Fruit fly (Drosophila melanogaster) whole organism, embryonic: ENCODE measurements around the gene Ntf-2r.

Source experiments
- Atf6 ChIP-seq: fragments of 200-800 bp; sonication (Bioruptor generic); IDR thresholded peaks from 2 replicates; pipeline ENCODE4 v1.3.6; 2022; ENCODE audit warnings: missing biosample characterization, missing genetic modification characterization
- BEAF-32 ChIP-seq: fragments of 200-800 bp; sonication (Bioruptor generic); optimal IDR thresholded peaks from 3 replicates; lab custom pipeline; 2017; ENCODE audit warnings: missing biosample characterization, missing genetic modification characterization, mild to moderate bottlenecking, moderate library complexity, missing genetic modification reagents
- CG12071 ChIP-seq: fragments of 200-800 bp; sonication (Bioruptor generic); optimal IDR thresholded peaks from 3 replicates; lab custom pipeline; 2018; ENCODE audit warnings: missing biosample characterization, mild to moderate bottlenecking, missing genetic modification characterization
- CG12391 ChIP-seq: fragments of 200-800 bp; sonication (Bioruptor generic); optimal IDR thresholded peaks from 3 replicates; lab custom pipeline; 2018; ENCODE audit warnings: missing biosample characterization, mild to moderate bottlenecking, missing genetic modification characterization, moderate library complexity
- CG15514 ChIP-seq: fragments of 200-800 bp; sonication (Bioruptor generic); optimal IDR thresholded peaks from 3 replicates; lab custom pipeline; 2017; ENCODE audit warnings: missing biosample characterization, missing genetic modification characterization, mild to moderate bottlenecking, moderate library complexity, missing genetic modification reagents
- CG17359 ChIP-seq: fragments of 200-800 bp; sonication (Bioruptor generic); optimal IDR thresholded peaks from 3 replicates; lab custom pipeline; 2018; ENCODE audit warnings: missing biosample characterization, mild to moderate bottlenecking, missing genetic modification characterization, moderate library complexity
- CG17385 ChIP-seq: fragments of 200-800 bp; sonication (Bioruptor generic); optimal IDR thresholded peaks from 3 replicates; lab custom pipeline; 2018; ENCODE audit warnings: missing biosample characterization, mild to moderate bottlenecking, missing genetic modification characterization
- CG17612 ChIP-seq: fragments of 200-800 bp; sonication (Bioruptor generic); IDR thresholded peaks from 2 replicates; pipeline ENCODE4 v1.3.6; 2022; ENCODE audit warnings: missing biosample characterization, missing genetic modification characterization
- CG18262 ChIP-seq: fragments of 200-800 bp; optimal IDR thresholded peaks from 3 replicates; lab custom pipeline; 2019; ENCODE audit warnings: missing biosample characterization, mild to moderate bottlenecking, missing genetic modification characterization, moderate library complexity
- CG2712 ChIP-seq: fragments of 200-800 bp; optimal IDR thresholded peaks from 3 replicates; lab custom pipeline; 2019; ENCODE audit warnings: missing biosample characterization, mild to moderate bottlenecking, missing genetic modification characterization, moderate library complexity
- CG34224 ChIP-seq: fragments of 200-800 bp; sonication (Bioruptor generic); IDR thresholded peaks from 3 replicates; pipeline ENCODE4 v1.3.6; 2022; ENCODE audit warnings: missing biosample characterization, missing genetic modification characterization; ENCODE audit not compliant: partially characterized antibody
- CG34376 ChIP-seq: fragments of 200-800 bp; sonication (Bioruptor generic); optimal IDR thresholded peaks from 2 replicates; lab custom pipeline; 2018; ENCODE audit warnings: missing biosample characterization, mild to moderate bottlenecking, missing genetic modification characterization
- CG4820 ChIP-seq: fragments of 200-800 bp; sonication (Bioruptor generic); optimal IDR thresholded peaks from 3 replicates; lab custom pipeline; 2016; ENCODE audit warnings: missing biosample characterization, missing genetic modification characterization
- CG6854 ChIP-seq: fragments of 200-800 bp; sonication (Bioruptor generic); optimal IDR thresholded peaks from 3 replicates; lab custom pipeline; 2017; ENCODE audit warnings: missing biosample characterization, mild to moderate bottlenecking, missing genetic modification characterization
- CG7839 ChIP-seq: fragments of 200-800 bp; sonication (Bioruptor generic); optimal IDR thresholded peaks from 3 replicates; lab custom pipeline; 2018; ENCODE audit warnings: missing biosample characterization, mild to moderate bottlenecking, missing genetic modification characterization, moderate library complexity
- CG7963 ChIP-seq: fragments of 200-800 bp; sonication (Bioruptor generic); IDR thresholded peaks from 3 replicates; pipeline ENCODE4 v1.3.6; 2022; ENCODE audit warnings: missing biosample characterization, missing genetic modification characterization; ENCODE audit not compliant: partially characterized antibody
- CG9932 ChIP-seq: fragments of 200-800 bp; sonication (Bioruptor generic); IDR thresholded peaks from 2 replicates; pipeline ENCODE4 v1.3.6; 2022; ENCODE audit warnings: missing biosample characterization, missing genetic modification characterization
- Chrac-16 ChIP-seq: fragments of 200-800 bp; sonication (Bioruptor generic); optimal IDR thresholded peaks from 3 replicates; lab custom pipeline; 2016; ENCODE audit warnings: missing biosample characterization, missing genetic modification characterization
- D19A ChIP-seq: fragments of 200-800 bp; optimal IDR thresholded peaks from 3 replicates; lab custom pipeline; 2019; ENCODE audit warnings: missing biosample characterization, mild to moderate bottlenecking, missing genetic modification characterization, moderate library complexity
- Dll ChIP-seq: fragments of 200-800 bp; sonication (Bioruptor generic); IDR thresholded peaks from 4 replicates; pipeline ENCODE4 v1.3.6; 2022; ENCODE audit warnings: missing biosample characterization, missing genetic modification characterization; ENCODE audit not compliant: partially characterized antibody
- Ets65A ChIP-seq: fragments of 200-800 bp; sonication (Bioruptor generic); peaks from one replicate; lab custom pipeline; 2016; ENCODE audit warnings: missing biosample characterization, missing genetic modification characterization
- Fer2 ChIP-seq: fragments of 200-800 bp; sonication (Bioruptor generic); optimal IDR thresholded peaks from 2 replicates; lab custom pipeline; 2018; ENCODE audit warnings: missing biosample characterization, mild to moderate bottlenecking, missing genetic modification characterization, moderate library complexity
- Fer3 ChIP-seq: fragments of 200-800 bp; sonication (Bioruptor generic); optimal IDR thresholded peaks from 2 replicates; lab custom pipeline; 2018; ENCODE audit warnings: missing biosample characterization, mild to moderate bottlenecking, missing genetic modification characterization, moderate library complexity
- Gug ChIP-seq: fragments of 200-800 bp; sonication (Bioruptor generic); IDR thresholded peaks from 4 replicates; pipeline ENCODE4 v1.3.6; 2022; ENCODE audit warnings: missing biosample characterization, missing genetic modification characterization
- Hey ChIP-seq: fragments of 200-800 bp; sonication (Bioruptor generic); optimal IDR thresholded peaks from 3 replicates; lab custom pipeline; 2018; ENCODE audit warnings: missing biosample characterization, mild to moderate bottlenecking, missing genetic modification characterization
- HmgZ ChIP-seq: fragments of 200-800 bp; sonication (Bioruptor generic); optimal IDR thresholded peaks from 2 replicates; lab custom pipeline; 2018; ENCODE audit warnings: missing biosample characterization, mild to moderate bottlenecking, missing genetic modification characterization
- Hmr ChIP-seq: fragments of 200-800 bp; sonication (Bioruptor generic); optimal IDR thresholded peaks from 3 replicates; lab custom pipeline; 2017; ENCODE audit warnings: mild to moderate bottlenecking, missing biosample characterization, missing genetic modification reagents, missing genetic modification characterization
- Meics ChIP-seq: fragments of 200-800 bp; sonication (Bioruptor generic); optimal IDR thresholded peaks from 2 replicates; lab custom pipeline; 2017; ENCODE audit warnings: missing biosample characterization, mild to moderate bottlenecking, missing genetic modification characterization
- Tbp ChIP-seq: fragments of >200 bp; optimal IDR thresholded peaks from 2 replicates; lab custom pipeline; 2018; ENCODE audit warnings: missing biosample characterization, missing genetic modification characterization
- Vsx1 ChIP-seq: fragments of 200-800 bp; sonication (Bioruptor generic); optimal IDR thresholded peaks from 2 replicates; lab custom pipeline; 2017; ENCODE audit warnings: missing biosample characterization, mild to moderate bottlenecking, missing genetic modification characterization, missing genetic modification reagents
- ac ChIP-seq: fragments of 200-800 bp; sonication (Bioruptor generic); optimal IDR thresholded peaks from 3 replicates; lab custom pipeline; 2017; ENCODE audit warnings: missing biosample characterization, mild to moderate bottlenecking, missing genetic modification characterization
- chinmo ChIP-seq: fragments of 200-800 bp; sonication (Bioruptor generic); IDR thresholded peaks from 4 replicates; pipeline ENCODE4 v1.3.6; 2022; ENCODE audit warnings: missing biosample characterization, missing genetic modification characterization; ENCODE audit not compliant: partially characterized antibody
- crc ChIP-seq: fragments of 200-800 bp; sonication (Bioruptor generic); optimal IDR thresholded peaks from 2 replicates; lab custom pipeline; 2016; ENCODE audit warnings: missing biosample characterization, missing genetic modification characterization
- crol ChIP-seq: fragments of 200-800 bp; sonication (Bioruptor generic); IDR thresholded peaks from 2 replicates; pipeline ENCODE4 v1.3.6; 2022; ENCODE audit warnings: missing biosample characterization, missing genetic modification characterization
- crp ChIP-seq, 2 experiments: fragments of 200-800 bp; sonication (Bioruptor generic); optimal IDR thresholded peaks; 2 replicates in 1 of 2; 3 replicates in 1 of 2; lab custom pipeline; 2017; ENCODE audit warnings: missing biosample characterization in 2 of 2, missing genetic modification characterization in 2 of 2, mild to moderate bottlenecking in 1 of 2, moderate library complexity in 1 of 2
- eyg ChIP-seq: fragments of 200-800 bp; sonication (Bioruptor generic); optimal IDR thresholded peaks from 3 replicates; lab custom pipeline; 2016; ENCODE audit warnings: missing biosample characterization, missing genetic modification characterization
- fd3F ChIP-seq: fragments of 200-800 bp; sonication (Bioruptor generic); optimal IDR thresholded peaks from 2 replicates; lab custom pipeline; 2018; ENCODE audit warnings: missing biosample characterization, mild to moderate bottlenecking, missing genetic modification characterization, moderate library complexity
- lab ChIP-seq: fragments of 200-800 bp; sonication (Bioruptor generic); optimal IDR thresholded peaks from 3 replicates; lab custom pipeline; 2017; ENCODE audit warnings: missing biosample characterization, missing genetic modification characterization, mild to moderate bottlenecking, moderate library complexity, missing genetic modification reagents
- mirr ChIP-seq: fragments of 200-800 bp; sonication (Bioruptor generic); optimal IDR thresholded peaks from 3 replicates; lab custom pipeline; 2018; ENCODE audit warnings: missing biosample characterization, mild to moderate bottlenecking, missing genetic modification characterization
- peb ChIP-seq: fragments of 200-800 bp; sonication (Bioruptor generic); IDR thresholded peaks from 2 replicates; pipeline ENCODE4 v1.3.6; 2022; ENCODE audit warnings: missing biosample characterization, missing genetic modification characterization
- repo ChIP-seq: fragments of 200-800 bp; sonication (Bioruptor generic); optimal IDR thresholded peaks from 2 replicates; lab custom pipeline; 2016; ENCODE audit warnings: missing biosample characterization, missing genetic modification characterization
- sens ChIP-seq: fragments of 200-800 bp; sonication (Bioruptor generic); peaks from one replicate; lab custom pipeline; 2016; ENCODE audit warnings: missing biosample characterization, missing genetic modification characterization
- sim ChIP-seq: fragments of 200-800 bp; sonication (Bioruptor generic); IDR thresholded peaks from 2 replicates; pipeline ENCODE4 v1.3.6; 2022; ENCODE audit warnings: missing biosample characterization, missing genetic modification characterization
- tgo ChIP-seq: fragments of 200-800 bp; sonication (Bioruptor generic); IDR thresholded peaks from 3 replicates; pipeline ENCODE4 v1.3.6; 2022; ENCODE audit warnings: missing biosample characterization, missing genetic modification characterization
- trem ChIP-seq: fragments of 200-800 bp; optimal IDR thresholded peaks from 3 replicates; lab custom pipeline; 2019; ENCODE audit warnings: missing biosample characterization, mild to moderate bottlenecking, missing genetic modification characterization, moderate library complexity
- twi ChIP-seq: fragments of 200-800 bp; optimal IDR thresholded peaks from 2 replicates; lab custom pipeline; 2019; ENCODE audit warnings: missing biosample characterization, mild to moderate bottlenecking, missing genetic modification characterization, moderate library complexity
- unpg ChIP-seq: fragments of 200-800 bp; sonication (Bioruptor generic); optimal IDR thresholded peaks from 3 replicates; lab custom pipeline; 2018; ENCODE audit warnings: missing biosample characterization, mild to moderate bottlenecking, missing genetic modification characterization, moderate library complexity
- vfl ChIP-seq: fragments of 200-800 bp; sonication (Bioruptor generic); optimal IDR thresholded peaks from 2 replicates; lab custom pipeline; 2016; ENCODE audit warnings: missing biosample characterization, missing genetic modification characterization

The Ntf-2r gene

dm6 chr2L:18481064-18481463 is 26.6 kb downstream of the Ntf-2r start (continued):
- TF ChIP-seq Atf6 (GFP tag; lab: Robert Waterston, UW) (peak; percentile 44; the same call in 1 of the 2 replicates), sens (peak; percentile 43), lab (peak; percentile 48), Hmr (peak; percentile 60), CG7839 (tag; lab: Kevin White, UChicago) (peak; percentile 23), Vsx1 (GFP tag; lab: Kevin White, UChicago) (peak; percentile 30), Fer3 (tag; lab: Kevin White, UChicago) (peak; percentile 35), Meics (GFP tag; lab: Kevin White, UChicago) (peak; percentile 19), CG15514 (peak; percentile 26), fd3F (GFP tag; lab: Kevin White, UChicago) (peak; percentile 60)

DNA sequence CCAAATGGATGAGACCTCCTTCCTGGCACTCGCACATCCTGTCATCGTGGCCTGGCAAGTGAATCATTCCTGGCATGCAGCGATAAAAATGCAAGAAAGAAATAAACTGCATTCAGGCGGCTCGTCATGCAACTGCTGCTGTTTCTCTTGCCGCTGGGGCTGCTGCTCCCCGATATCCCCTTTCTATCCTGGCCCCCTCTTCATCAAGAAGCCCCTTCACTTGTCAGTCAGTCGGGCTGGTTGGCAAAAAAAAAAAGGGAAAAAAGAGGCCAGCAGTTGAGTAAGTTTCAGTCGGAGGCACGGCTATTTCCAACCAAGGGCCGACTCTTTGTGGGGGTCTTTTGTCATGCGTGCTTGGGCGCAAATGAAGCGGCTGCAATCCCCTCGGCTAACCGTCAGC is 27.3 kb downstream of the Ntf-2r start:
- TF ChIP-seq peb (GFP tag; lab: Robert Waterston, UW) = no peak
- TF ChIP-seq HmgZ (tag; lab: Kevin White, UChicago) = no peak
- TF ChIP-seq sens = peak; percentile 4
- peak; percentile 22; the same call in 1 of the 2 replicates for TF ChIP-seq crol (GFP tag; lab: Robert Waterston, UW)
- 0 out of 4 replicates have a peak, but pooled peaks have one; percentile 12 for TF ChIP-seq chinmo (GFP tag; lab: Robert Waterston, UW)
- TF ChIP-seq Ets65A (GFP tag; lab: Kevin White, UChicago) = peak; percentile 61
- no peak for TF ChIP-seq CG12071 (GFP tag; lab: Kevin White, UChicago)
- no peak for TF ChIP-seq CG17612

dm6 chr2L:18482170-18482569 is 27.7 kb downstream of the Ntf-2r start:
- TF ChIP-seq Hey (tag; lab: Kevin White, UChicago) (no peak), unpg (GFP tag; lab: Kevin White, UChicago) (no peak), CG18262 (peak; percentile 72), ac (GFP tag; lab: Kevin White, UChicago) (no peak), Fer2 (tag; lab: Kevin White, UChicago) (no peak), D19A (tag; lab: Kevin White, UChicago) (peak; percentile 14), Tbp (GFP tag; lab: Kevin White, UChicago) (no peak), sim (GFP tag; lab: Robert Waterston, UW) (no peak), trem (tag; lab: Kevin White, UChicago) (peak; percentile 5), Gug (no peak), repo (GFP tag; lab: Kevin White, UChicago) (no peak), CG2712 (tag; lab: Kevin White, UChicago) (peak; percentile 56), CG15514 (no peak), crp (GFP tag; optimal IDR thresholded peaks at IDR 0.05; lab: Kevin White, UChicago) (no peak), CG4820 (GFP tag; lab: Kevin White, UChicago) (no peak), crc (GFP tag; lab: Kevin White, UChicago) (no peak), BEAF-32 (no peak), twi (no peak), tgo (GFP tag; lab: Robert Waterston, UW) (no peak), CG17385 (no peak), CG34224 (GFP tag; lab: Robert Waterston, UW) (no peak), CG34376 (GFP tag; lab: Kevin White, UChicago) (no peak), CG7963 (GFP tag; lab: Robert Waterston, UW) (no peak), mirr (no peak), Dll (GFP tag; lab: Robert Waterston, UW) (no peak), CG7839 (tag; lab: Kevin White, UChicago) (peak; percentile 23), Chrac-16 (no peak), vfl (no peak), CG9932 (GFP tag; lab: Robert Waterston, UW) (no peak), eyg (no peak), CG17359 (tag; lab: Kevin White, UChicago) (no peak), CG6854 (GFP tag; lab: Kevin White, UChicago) (no peak), CG12391 (peak; percentile 18)
